Worm (Caenorhabditis elegans) whole organism, early embryonic: Measurements from ENCODE around the gene C44C10.5.

ENCODE experiments used
- B0310.2 ChIP-seq: sonication (generic microtip); optimal IDR thresholded peaks from 2 replicates; lab custom pipeline; 2016; ENCODE audit warnings: mild to moderate bottlenecking, missing genetic modification characterization, missing compliant biosample characterization
- F13C5.2 ChIP-seq: sonication (generic microtip); optimal IDR thresholded peaks from 2 replicates; lab custom pipeline; 2017; ENCODE audit warnings: mild to moderate bottlenecking, missing genetic modification characterization, inconsistent platforms, missing compliant biosample characterization
- aly-1 ChIP-seq: sonication (generic microtip); optimal IDR thresholded peaks from 2 replicates; lab custom pipeline; 2016; ENCODE audit warnings: missing genetic modification characterization, missing compliant biosample characterization
- ama-1 ChIP-seq: fragments of 150-350 bp; optimal IDR thresholded peaks from 2 replicates; lab custom pipeline; 2014
- ceh-13 ChIP-seq: fragments of 200-800 bp; sonication (Bioruptor generic); optimal IDR thresholded peaks from 2 replicates; lab custom pipeline; 2018; ENCODE audit warnings: mild to moderate bottlenecking, missing genetic modification characterization, missing compliant biosample characterization
- ceh-36 ChIP-seq: sonication (generic microtip); optimal IDR thresholded peaks from 2 replicates; lab custom pipeline; 2016; ENCODE audit warnings: missing genetic modification characterization, inconsistent platforms, missing compliant biosample characterization
- ets-7 ChIP-seq: sonication (generic microtip); optimal IDR thresholded peaks from 2 replicates; lab custom pipeline; 2016; ENCODE audit warnings: missing genotype, missing genetic modification characterization, missing compliant biosample characterization
- flt-1 ChIP-seq: fragments of 200-800 bp; sonication (Bioruptor generic); IDR thresholded peaks from 2 replicates; pipeline ENCODE4 v1.3.6; 2022; ENCODE audit warnings: missing genetic modification characterization, missing compliant biosample characterization
- hmbx-1 ChIP-seq: sonication (generic microtip); optimal IDR thresholded peaks from 2 replicates; lab custom pipeline; 2016; ENCODE audit warnings: mild to moderate bottlenecking, missing genetic modification characterization, missing compliant biosample characterization
- hmg-4 ChIP-seq: fragments of 200-800 bp; sonication (Bioruptor generic); optimal IDR thresholded peaks from 2 replicates; lab custom pipeline; 2018; ENCODE audit warnings: mild to moderate bottlenecking, missing genetic modification characterization, missing compliant biosample characterization
- hnd-1 ChIP-seq: sonication (generic microtip); optimal IDR thresholded peaks from 2 replicates; lab custom pipeline; 2016; ENCODE audit warnings: missing genetic modification characterization, missing compliant biosample characterization
- pes-1 ChIP-seq: fragments of 200-800 bp; sonication (Bioruptor generic); IDR thresholded peaks from 2 replicates; pipeline ENCODE4 v1.3.6; 2022; ENCODE audit warnings: missing genetic modification reagents, missing genetic modification characterization, missing compliant biosample characterization
- scrt-1 ChIP-seq: fragments of 200-800 bp; sonication (Bioruptor generic); IDR thresholded peaks from 2 replicates; pipeline ENCODE4 v1.3.6; 2022; ENCODE audit warnings: missing genetic modification characterization, missing compliant biosample characterization
- sea-1 ChIP-seq: fragments of 200-800 bp; sonication (Bioruptor generic); conservative IDR thresholded peaks from 2 replicates; pipeline ENCODE4 v1.3.6; 2022; ENCODE audit warnings: missing genetic modification characterization, missing compliant biosample characterization
- tbx-11 ChIP-seq: fragments of 200-800 bp; sonication (Bioruptor generic); IDR thresholded peaks from 2 replicates; pipeline ENCODE4 v1.3.6; 2022; ENCODE audit warnings: missing genetic modification characterization, missing compliant biosample characterization
- tbx-37 ChIP-seq: fragments of 200-800 bp; sonication (Bioruptor generic); conservative IDR thresholded peaks from 2 replicates; pipeline ENCODE4 v1.3.6; 2022; ENCODE audit warnings: missing genetic modification reagents, missing genetic modification characterization, missing compliant biosample characterization
- tra-4 ChIP-seq: sonication (generic microtip); optimal IDR thresholded peaks from 2 replicates; lab custom pipeline; 2017; ENCODE audit warnings: missing genetic modification characterization, missing compliant biosample characterization

The C44C10.5 gene

DNA sequence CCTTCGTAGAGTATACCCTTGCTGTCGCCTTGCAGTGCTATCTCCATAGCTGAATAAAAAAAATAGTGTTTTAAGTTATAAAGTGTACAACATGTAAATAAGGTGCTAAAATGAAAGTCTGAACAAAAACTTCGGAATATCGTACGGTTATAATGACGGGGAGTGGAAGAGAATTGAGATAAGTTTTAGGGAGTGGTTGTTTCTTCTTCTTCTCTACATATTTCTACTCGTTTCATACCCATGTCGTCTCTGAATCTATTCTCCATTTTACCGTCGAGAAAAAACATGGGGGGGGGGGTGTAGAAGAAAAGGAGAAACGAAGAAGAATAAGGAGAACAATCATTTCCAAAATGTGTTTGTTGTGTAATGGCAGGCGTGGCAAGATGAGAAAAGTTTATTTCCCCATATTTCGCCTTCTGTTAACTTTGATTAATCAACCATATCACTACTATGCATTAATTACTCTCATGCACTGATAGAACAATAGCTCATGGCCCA, 26.2 kb downstream of the C44C10.5 start, which contains the start of gene C44C10.9:
Gene C44C10.9 (minus strand): TSS at position 51 of the 498 bp plus-strand sequence.
- no peak for TF ChIP-seq tbx-37 (GFP tag; lab: Robert Waterston, UW)
- no peak for TF ChIP-seq B0310.2
- TF ChIP-seq hmg-4 (GFP tag; lab: Kevin White, UChicago): no peak
- no peak for TF ChIP-seq ceh-13
- TF ChIP-seq hmbx-1 (tag; lab: Kevin White, UChicago): no peak
- TF ChIP-seq pes-1 (GFP tag; lab: Robert Waterston, UW): no peak
- TF ChIP-seq aly-1 (tag; lab: Kevin White, UChicago): no peak
- no peak for TF ChIP-seq flt-1 (GFP tag; lab: Robert Waterston, UW)
- no peak for TF ChIP-seq tbx-11 (GFP tag; lab: Robert Waterston, UW)
- TF ChIP-seq ceh-36: no peak
- no peak for TF ChIP-seq ama-1
- TF ChIP-seq hnd-1 (tag; lab: Kevin White, UChicago): no peak

DNA sequence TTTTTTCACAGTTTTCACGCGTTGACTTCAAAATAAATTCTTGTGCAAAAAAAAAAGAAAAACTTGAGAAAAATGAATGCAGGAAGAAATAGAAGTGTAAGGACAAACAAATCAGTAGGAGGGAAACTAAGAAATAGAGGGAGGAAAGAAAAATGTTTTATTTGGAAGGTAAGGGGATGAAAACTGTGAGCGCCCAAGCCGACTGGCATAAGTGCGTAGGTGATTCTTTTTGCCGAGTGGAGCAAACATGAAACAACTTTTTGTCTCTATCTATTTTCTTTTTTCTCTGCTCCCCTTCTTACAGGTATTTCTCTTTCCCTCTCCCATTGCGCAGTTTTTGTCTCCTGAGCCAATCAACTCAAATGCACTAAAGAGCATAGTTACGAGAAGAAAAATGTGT, 28.4 kb downstream of the C44C10.5 start:
- TF ChIP-seq hmg-4 (GFP tag; lab: Kevin White, UChicago) (no peak), sea-1 (GFP tag; lab: Robert Waterston, UW) (no peak), tbx-11 (GFP tag; lab: Robert Waterston, UW) (no peak), flt-1 (GFP tag; lab: Robert Waterston, UW) (no peak), hnd-1 (tag; lab: Kevin White, UChicago) (no peak), ets-7 (tag; lab: Kevin White, UChicago) (no peak), ceh-36 (no peak), tbx-37 (GFP tag; lab: Robert Waterston, UW) (no peak), F13C5.2 (tag; lab: Kevin White, UChicago) (no peak), ceh-13 (no peak), pes-1 (GFP tag; lab: Robert Waterston, UW) (no peak), ama-1 (no peak)

DNA sequence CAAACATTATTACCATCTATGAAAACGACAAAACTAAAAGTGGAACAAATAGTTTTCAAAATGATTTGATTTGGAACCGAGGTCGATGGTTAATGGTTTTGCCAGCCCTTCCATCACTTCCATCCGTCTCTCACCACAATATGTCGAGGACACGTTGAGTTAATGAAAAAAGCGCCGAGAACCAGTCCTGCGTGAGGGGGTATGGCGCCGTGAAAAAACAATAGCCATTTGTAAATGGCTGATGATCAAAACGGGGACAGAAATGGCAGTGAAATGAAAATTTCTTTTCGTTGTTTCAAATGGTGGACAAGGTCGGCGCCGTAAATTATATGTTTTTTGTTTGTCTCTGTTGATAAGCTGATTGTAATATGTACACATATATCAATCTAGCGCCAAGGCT, 29.7 kb downstream of the C44C10.5 start:
- no peak for TF ChIP-seq B0310.2

DNA sequence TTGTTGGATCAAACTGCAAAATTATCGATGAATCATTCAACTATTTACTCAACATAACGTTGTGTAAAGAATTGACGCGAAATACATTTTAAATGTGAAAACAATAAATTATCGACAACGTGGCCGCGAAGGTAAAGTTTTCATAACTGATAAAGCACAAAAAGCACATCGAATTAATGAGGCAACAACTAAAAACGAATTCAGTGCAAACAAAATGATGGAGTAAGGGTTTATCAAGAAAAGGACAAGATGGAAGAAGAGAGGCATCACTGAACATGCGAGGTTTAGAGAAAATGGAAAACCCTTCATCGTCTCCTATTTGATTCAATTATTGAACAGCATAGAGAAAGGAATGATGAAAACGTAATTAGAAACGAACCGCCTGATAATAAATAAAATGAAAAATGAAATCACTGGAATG, 33.5 kb downstream of the C44C10.5 start, which contains the start of gene D1053.4:
Gene D1053.4 (minus strand): TSS at position 20 of the 421 bp plus-strand sequence.
- TF ChIP-seq hmg-4 (GFP tag; lab: Kevin White, UChicago) (no peak), hnd-1 (tag; lab: Kevin White, UChicago) (no peak), tra-4 (tag; lab: Kevin White, UChicago) (no peak), tbx-11 (GFP tag; lab: Robert Waterston, UW) (no peak), ama-1 (no peak), B0310.2 (no peak), scrt-1 (GFP tag; lab: Robert Waterston, UW) (no peak)

DNA sequence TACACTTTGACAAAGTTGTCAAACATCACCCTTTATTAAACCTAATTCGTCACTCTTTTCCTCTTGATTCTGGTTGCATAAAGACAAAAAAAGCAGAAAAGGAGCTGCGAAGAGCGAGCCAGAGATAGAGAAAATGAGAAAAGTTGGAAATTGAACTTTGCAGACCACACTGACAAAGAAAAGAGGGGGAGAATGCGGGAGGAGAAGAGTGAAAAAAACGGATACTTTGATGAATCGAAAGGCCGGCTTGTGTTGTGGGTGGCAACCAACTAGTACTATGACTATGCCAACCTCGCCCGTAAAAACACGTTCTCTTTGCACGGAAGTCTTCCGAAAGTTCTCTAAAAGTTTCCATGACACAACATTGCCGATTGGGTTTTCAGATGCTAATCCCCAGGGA, 35.3 kb downstream of the C44C10.5 start:
- no peak for TF ChIP-seq scrt-1 (GFP tag; lab: Robert Waterston, UW)
- TF ChIP-seq F13C5.2 (tag; lab: Kevin White, UChicago): no peak
- no peak for TF ChIP-seq sea-1 (GFP tag; lab: Robert Waterston, UW)
- no peak for TF ChIP-seq pes-1 (GFP tag; lab: Robert Waterston, UW)
- TF ChIP-seq ama-1: no peak

DNA sequence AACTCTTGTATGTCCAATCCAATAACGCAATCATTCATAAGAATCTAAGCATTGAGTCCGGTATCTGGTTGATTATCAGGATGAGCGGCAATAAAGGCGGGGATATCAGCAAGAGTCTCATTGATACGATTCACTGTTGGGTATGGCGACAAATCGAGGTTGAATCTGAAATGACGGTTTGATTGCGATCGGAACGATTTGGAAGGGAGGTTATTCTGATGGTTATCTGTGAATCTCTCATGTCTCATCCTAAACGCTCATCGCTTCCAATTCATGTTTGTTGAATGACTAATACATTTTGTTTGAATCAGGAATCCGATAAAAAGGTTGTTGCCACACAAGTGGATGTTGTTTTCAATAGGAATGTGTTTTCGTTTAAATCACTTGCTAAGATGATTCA, 36.1 kb downstream of the C44C10.5 start:
- TF ChIP-seq tra-4 (tag; lab: Kevin White, UChicago): no peak
- no peak for TF ChIP-seq hmbx-1 (tag; lab: Kevin White, UChicago)

DNA sequence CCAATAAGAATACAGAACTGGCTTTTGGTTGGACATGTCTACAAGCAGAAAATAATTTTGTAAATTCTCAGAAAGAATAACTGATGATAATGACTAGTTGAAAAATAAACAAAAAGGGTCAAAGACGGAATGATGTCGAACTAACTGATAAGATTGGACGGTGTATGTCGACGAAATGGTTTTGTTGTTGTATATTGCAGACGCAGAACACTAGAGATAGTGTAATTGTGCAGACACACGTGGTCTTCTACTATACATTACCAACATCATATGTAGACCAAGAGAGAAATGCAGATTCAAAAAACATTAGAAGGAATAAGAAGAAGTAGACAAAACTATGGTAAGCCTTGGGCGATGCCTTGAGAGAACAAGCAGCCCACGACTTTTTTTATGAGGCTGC, 37.4 kb downstream of the C44C10.5 start, which contains the start of the genes gst-42 and D1053.2:
Gene gst-42 (minus strand): TSS at position 176 of the 400 bp plus-strand sequence.
Gene D1053.2 (plus strand): TSS at position 391 of the 400 bp plus-strand sequence.
- TF ChIP-seq tbx-11 (GFP tag; lab: Robert Waterston, UW): no peak

DNA sequence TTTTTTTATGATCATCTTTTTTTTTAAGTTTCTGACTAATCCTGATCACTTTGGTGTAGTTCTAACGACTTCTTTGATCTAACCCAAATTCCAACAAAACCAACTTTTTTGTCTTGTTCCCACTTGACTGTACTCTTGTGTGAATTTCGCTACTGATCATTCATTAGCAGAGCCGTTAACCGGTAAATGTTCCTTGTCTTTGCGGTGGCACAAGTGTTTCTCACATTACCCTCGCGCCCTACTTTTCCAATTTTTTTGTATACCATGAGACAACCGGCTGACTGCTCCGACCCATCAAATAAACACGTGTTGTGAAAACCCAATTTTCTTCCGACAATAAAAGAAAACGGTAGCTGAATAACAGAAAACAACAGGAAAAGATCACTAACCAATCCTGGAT, 42.4 kb downstream of the C44C10.5 start:
- no peak for TF ChIP-seq ama-1
- TF ChIP-seq ceh-36: no peak
- TF ChIP-seq ceh-13: no peak
- TF ChIP-seq F13C5.2 (tag; lab: Kevin White, UChicago): no peak
- TF ChIP-seq hmg-4 (GFP tag; lab: Kevin White, UChicago): no peak
- TF ChIP-seq hnd-1 (tag; lab: Kevin White, UChicago): no peak
- no peak for TF ChIP-seq tra-4 (tag; lab: Kevin White, UChicago)

DNA sequence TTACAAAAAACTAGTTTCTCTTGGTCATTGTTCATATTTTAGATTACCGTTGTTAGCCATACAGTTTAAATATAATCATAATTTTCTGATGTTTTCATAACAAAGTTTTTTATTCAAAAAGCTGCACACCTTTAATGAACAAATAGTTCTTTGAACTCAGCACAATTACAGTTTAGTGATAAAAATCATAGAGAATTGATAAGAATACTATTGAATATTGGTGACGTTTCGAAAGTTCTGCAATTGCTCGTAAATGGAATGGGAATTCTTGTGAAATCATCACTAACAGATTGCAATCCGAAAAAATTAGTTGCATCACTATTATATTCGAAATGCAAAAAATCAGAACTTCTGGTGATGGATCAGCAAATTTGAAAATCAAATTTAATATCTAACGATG, 43.8 kb downstream of the C44C10.5 start:
- TF ChIP-seq F13C5.2 (tag; lab: Kevin White, UChicago) (no peak), pes-1 (GFP tag; lab: Robert Waterston, UW) (no peak), tbx-11 (GFP tag; lab: Robert Waterston, UW) (no peak), flt-1 (GFP tag; lab: Robert Waterston, UW) (no peak), B0310.2 (no peak), ama-1 (no peak), aly-1 (tag; lab: Kevin White, UChicago) (no peak), tra-4 (tag; lab: Kevin White, UChicago) (no peak), hmbx-1 (tag; lab: Kevin White, UChicago) (no peak), tbx-37 (GFP tag; lab: Robert Waterston, UW) (no peak), hnd-1 (tag; lab: Kevin White, UChicago) (no peak), ets-7 (tag; lab: Kevin White, UChicago) (no peak), sea-1 (GFP tag; lab: Robert Waterston, UW) (no peak), ceh-13 (no peak), hmg-4 (GFP tag; lab: Kevin White, UChicago) (no peak), ceh-36 (no peak), scrt-1 (GFP tag; lab: Robert Waterston, UW) (no peak)
